Worm (Caenorhabditis elegans) whole organism, dauer: ENCODE results near the gene nspf-2.

Experiments
- unc-62 ChIP-seq: sonication (generic microtip); optimal IDR thresholded peaks from 2 replicates; lab custom pipeline; 2017; ENCODE audit warnings: missing biosample characterization, missing genetic modification reagents, missing genetic modification characterization

The nspf-2 gene

ce11 chrII:2684208-2684607 lies 4.5 kb upstream of the nspf-2 start, which contains the start of gene ceh-87:
Gene ceh-87, minus strand, starts transcription at chrII:2684308.
- no peak for TF ChIP-seq unc-62

ce11 chrII:2684783-2685182 lies 3.9 kb upstream of the nspf-2 start:
- no peak for TF ChIP-seq unc-62

- TF ChIP-seq unc-62 = no peak
These were observed 1.6 kb upstream of the nspf-2 start, which contains the start of the genes sup-9 and nspf-1 for ce11 chrII:2686985-2687675. Gene sup-9, minus strand, starts transcription at chrII:2687027. Gene nspf-1, plus strand, starts transcription at chrII:2687625.

ce11 chrII:2690080-2690479 lies 1.4 kb downstream of the nspf-2 start, which contains the start of gene nspf-3:
Gene nspf-3, minus strand, starts transcription at chrII:2690180.
- TF ChIP-seq unc-62 = no peak

ce11 chrII:2692476-2692875 lies 3.8 kb downstream of the nspf-2 start, which contains the start of gene set-11:
Gene set-11, minus strand, starts transcription at chrII:2692576.
- TF ChIP-seq unc-62 = no peak

ce11 chrII:2695079-2695478 lies 6.4 kb downstream of the nspf-2 start:
- no peak for TF ChIP-seq unc-62

- TF ChIP-seq unc-62 = no peak
These were observed 9.7 kb downstream of the nspf-2 start, which contains the start of gene sri-62 for ce11 chrII:2698378-2698777. Gene sri-62, minus strand, starts transcription at chrII:2698478.

- TF ChIP-seq unc-62 = no peak
These were observed 11.5 kb downstream of the nspf-2 start, which contains the start of gene sri-61 for ce11 chrII:2700229-2700628. Gene sri-61, minus strand, starts transcription at chrII:2700329.

ce11 chrII:2702757-2703156 lies 14.0 kb downstream of the nspf-2 start, which contains the start of gene sri-60:
Gene sri-60, minus strand, starts transcription at chrII:2702857.
- TF ChIP-seq unc-62 = no peak

- no peak for TF ChIP-seq unc-62
These were observed 16.5 kb downstream of the nspf-2 start, which contains the start of gene srh-128 for ce11 chrII:2705200-2705599. Gene srh-128, minus strand, starts transcription at chrII:2705300.

ce11 chrII:2707872-2708271 lies 19.2 kb downstream of the nspf-2 start, which contains the start of gene Y47G7B.2:
Gene Y47G7B.2, minus strand, starts transcription at chrII:2708014.
- TF ChIP-seq unc-62 = no peak

ce11 chrII:2709942-2710341 lies 21.2 kb downstream of the nspf-2 start, which contains the start of gene T05A8.1:
Gene T05A8.1, minus strand, starts transcription at chrII:2710042.
- TF ChIP-seq unc-62 = no peak

- TF ChIP-seq unc-62 = no peak
These were observed 22.2 kb downstream of the nspf-2 start, which contains the start of gene T05A8.2 for ce11 chrII:2710919-2711318. Gene T05A8.2, minus strand, starts transcription at chrII:2711019.

- TF ChIP-seq unc-62 = no peak
These were observed 28.6 kb downstream of the nspf-2 start, which contains the start of gene T05A8.3 for ce11 chrII:2717335-2717734. Gene T05A8.3, minus strand, starts transcription at chrII:2717435.

ce11 chrII:2719212-2719611 lies 30.5 kb downstream of the nspf-2 start:
- no peak for TF ChIP-seq unc-62

- TF ChIP-seq unc-62 = no peak
These were observed 33.3 kb downstream of the nspf-2 start for ce11 chrII:2721992-2722391.

ce11 chrII:2725561-2725960 lies 36.8 kb downstream of the nspf-2 start, which contains the start of the genes T05A8.11 and nep-2:
Gene T05A8.11, minus strand, starts transcription at chrII:2725661.
Gene nep-2, minus strand, starts transcription at chrII:2725752.
- no peak for TF ChIP-seq unc-62

ce11 chrII:2726774-2727173 lies 38.1 kb downstream of the nspf-2 start:
- TF ChIP-seq unc-62 = no peak
